Worm (Caenorhabditis elegans) whole organism, young adult: Measurements from ENCODE around the gene dhs-18.

ENCODE experiments used
- dpl-1 ChIP-seq: fragments of 150-350 bp; optimal IDR thresholded peaks from 2 replicates; lab custom pipeline; 2014; ENCODE audit warnings: missing biosample characterization, missing genetic modification reagents, missing genetic modification characterization
- egl-18 ChIP-seq: fragments of 200-800 bp; sonication (Bioruptor generic); IDR thresholded peaks from 2 replicates; pipeline ENCODE4 v1.3.6; 2022; ENCODE audit warnings: missing genetic modification reagents, missing genetic modification characterization, missing compliant biosample characterization
- fkh-3 ChIP-seq: sonication (generic microtip); optimal IDR thresholded peaks from 2 replicates; lab custom pipeline; 2016; ENCODE audit warnings: mild to moderate bottlenecking, missing genetic modification characterization, missing compliant biosample characterization
- him-1 ChIP-seq: sonication (generic microtip); optimal IDR thresholded peaks from 2 replicates; lab custom pipeline; 2016; ENCODE audit warnings: missing genotype, missing genetic modification reagents, missing genetic modification characterization, missing compliant biosample characterization

dhs-18 gene

ce11 chrV:10998797-10999196 lies 47.8 kb downstream of the dhs-18 start, which contains the start of gene F53B7.7:
Gene F53B7.7, plus strand, starts transcription at chrV:10999097.
- TF ChIP-seq fkh-3 (tag; lab: Kevin White, UChicago) (no peak), dpl-1 (GFP tag; lab: Kevin White, UChicago) (no peak), egl-18 (GFP tag; lab: Robert Waterston, UW) (no peak), him-1 (tag; lab: Kevin White, UChicago) (no peak)
- TF ChIP-seq, all 124 proteins: peak for 0
